Worm (Caenorhabditis elegans) whole organism, L4 larva: ENCODE data around the gene T22C8.6.

ENCODE experiments used
- D1046.2 ChIP-seq: fragments of 200-800 bp; sonication (Bioruptor generic); IDR thresholded peaks from 2 replicates; pipeline ENCODE4 v1.3.6; 2022; ENCODE audit warnings: missing genetic modification characterization, missing compliant biosample characterization
- F44E2.7 ChIP-seq: fragments of 200-800 bp; sonication (Bioruptor generic); IDR thresholded peaks from 2 replicates; pipeline ENCODE4 v2.1.2; 2022; ENCODE audit warnings: missing genetic modification characterization, missing compliant biosample characterization
- F49E8.2 ChIP-seq: sonication (generic microtip); optimal IDR thresholded peaks from 2 replicates; lab custom pipeline; 2016; ENCODE audit warnings: missing compliant biosample characterization, mild to moderate bottlenecking, missing genetic modification characterization, borderline replicate concordance
- Y105C5A.15 ChIP-seq: fragments of 200-800 bp; sonication (Bioruptor generic); IDR thresholded peaks from 2 replicates; pipeline ENCODE4 v1.3.6; 2022; ENCODE audit warnings: missing genetic modification characterization, missing compliant biosample characterization
- ZK546.5 ChIP-seq, 2 experiments: sonication (generic microtip); optimal IDR thresholded peaks; 2 replicates each; lab custom pipeline; 2017; ENCODE audit warnings: missing biosample characterization in 2 of 2, missing genetic modification characterization in 2 of 2
- ama-1 ChIP-seq: fragments of 150-350 bp; optimal IDR thresholded peaks from 2 replicates; lab custom pipeline; 2014; ENCODE audit warnings: inconsistent platforms, mixed read lengths
- attf-4 ChIP-seq: sonication (generic microtip); optimal IDR thresholded peaks from 3 replicates; lab custom pipeline; 2017; ENCODE audit warnings: missing biosample characterization, missing genetic modification characterization
- ceh-44 ChIP-seq: fragments of 200-800 bp; sonication (Bioruptor generic); IDR thresholded peaks from 2 replicates; pipeline ENCODE4 v1.3.6; 2022; ENCODE audit warnings: missing genetic modification reagents, missing genetic modification characterization, missing compliant biosample characterization
- ceh-62 ChIP-seq: sonication (generic microtip); optimal IDR thresholded peaks from 2 replicates; lab custom pipeline; 2017; ENCODE audit warnings: missing biosample characterization, missing genetic modification characterization
- ceh-82 ChIP-seq: sonication (generic microtip); optimal IDR thresholded peaks from 2 replicates; lab custom pipeline; 2017; ENCODE audit warnings: missing biosample characterization, missing genetic modification characterization
- ces-1 ChIP-seq: fragments of 150-350 bp; sonication (generic microtip); optimal IDR thresholded peaks from 4 replicates; lab custom pipeline; 2014; ENCODE audit warnings: missing biosample characterization, missing genetic modification reagents, missing genetic modification characterization
- daf-16 ChIP-seq, 3 experiments: sonication (generic microtip); optimal IDR thresholded peaks; 2 replicates each; lab custom pipeline; 2016 to 2017; ENCODE audit warnings: missing genetic modification characterization in 3 of 3, missing genetic modification reagents in 3 of 3, mild to moderate bottlenecking in 2 of 3, missing compliant biosample characterization in 2 of 3, missing biosample characterization in 1 of 3, moderate library complexity in 1 of 3
- dmd-9 ChIP-seq: fragments of 200-800 bp; sonication (Bioruptor generic); IDR thresholded peaks from 2 replicates; pipeline ENCODE4 v1.3.6; 2022; ENCODE audit warnings: missing genetic modification reagents, missing genetic modification characterization, missing compliant biosample characterization
- dve-1 ChIP-seq: sonication (generic microtip); optimal IDR thresholded peaks from 2 replicates; lab custom pipeline; 2017; ENCODE audit warnings: antibody characterized with exemption, mild to moderate bottlenecking, missing genetic modification characterization, missing compliant biosample characterization; ENCODE audit not compliant: insufficient read depth
- hlh-11 ChIP-seq: fragments of 200-800 bp; sonication (Bioruptor generic); optimal IDR thresholded peaks from 2 replicates; lab custom pipeline; 2018; ENCODE audit warnings: mild to moderate bottlenecking, missing genetic modification characterization, missing compliant biosample characterization
- hlh-30 ChIP-seq: sonication (generic microtip); optimal IDR thresholded peaks from 2 replicates; lab custom pipeline; 2017; ENCODE audit warnings: antibody characterized with exemption, mild to moderate bottlenecking, missing genetic modification characterization, missing compliant biosample characterization; ENCODE audit not compliant: insufficient read depth
- lin-1 ChIP-seq: fragments of 200-800 bp; sonication (Bioruptor generic); IDR thresholded peaks from 2 replicates; pipeline ENCODE4 v1.3.6; 2022; ENCODE audit warnings: missing genetic modification reagents, missing genetic modification characterization, missing compliant biosample characterization
- lin-13 ChIP-seq: fragments of 150-350 bp; optimal IDR thresholded peaks from 2 replicates; lab custom pipeline; 2014; ENCODE audit warnings: missing biosample characterization, missing genetic modification reagents, missing genetic modification characterization
- lin-38 ChIP-seq: fragments of 200-800 bp; sonication (Bioruptor generic); IDR thresholded peaks from 2 replicates; pipeline ENCODE4 v1.3.6; 2022; ENCODE audit warnings: missing genetic modification reagents, missing genetic modification characterization, missing compliant biosample characterization
- lir-3 ChIP-seq: sonication (generic microtip); optimal IDR thresholded peaks from 2 replicates; lab custom pipeline; 2016; ENCODE audit warnings: mild to moderate bottlenecking, missing genetic modification characterization, missing compliant biosample characterization
- madf-5 ChIP-seq, 2 experiments: fragments of 200-800 bp; sonication (Bioruptor generic); IDR thresholded peaks; 2 replicates each; pipeline ENCODE4 v1.3.6; 2022; ENCODE audit warnings: missing compliant biosample characterization in 2 of 2, missing genetic modification characterization in 2 of 2
- mxl-3 ChIP-seq: fragments of 200-800 bp; sonication (Bioruptor generic); optimal IDR thresholded peaks from 2 replicates; lab custom pipeline; 2018; ENCODE audit warnings: mild to moderate bottlenecking, missing genetic modification characterization, missing compliant biosample characterization
- nhr-11 ChIP-seq: fragments of 150-350 bp; optimal IDR thresholded peaks from 2 replicates; lab custom pipeline; 2014; ENCODE audit warnings: missing biosample characterization, missing genetic modification characterization
- nhr-237 ChIP-seq: sonication (generic microtip); optimal IDR thresholded peaks from 2 replicates; lab custom pipeline; 2017; ENCODE audit warnings: missing biosample characterization, missing genetic modification characterization
- nhr-28 ChIP-seq: fragments of 150-350 bp; optimal IDR thresholded peaks from 2 replicates; lab custom pipeline; 2014; ENCODE audit warnings: missing biosample characterization, missing genetic modification characterization
- nhr-77 ChIP-seq: fragments of 150-350 bp; optimal IDR thresholded peaks from 2 replicates; lab custom pipeline; 2014; ENCODE audit warnings: missing biosample characterization, missing genetic modification characterization
- pqm-1 ChIP-seq: sonication (generic microtip); optimal IDR thresholded peaks from 2 replicates; lab custom pipeline; 2017; ENCODE audit warnings: missing biosample characterization, missing genetic modification characterization
- set-16 ChIP-seq: fragments of 200-800 bp; sonication (Bioruptor generic); IDR thresholded peaks from 2 replicates; pipeline ENCODE4 v1.3.6; 2022; ENCODE audit warnings: missing genetic modification reagents, missing genetic modification characterization, missing compliant biosample characterization
- snpc-1.2 ChIP-seq: fragments of 200-800 bp; sonication (Bioruptor generic); IDR thresholded peaks from 2 replicates; pipeline ENCODE4 v1.3.6; 2022; ENCODE audit warnings: missing genetic modification reagents, missing genetic modification characterization, missing compliant biosample characterization
- snpc-4 ChIP-seq: fragments of 150-350 bp; optimal IDR thresholded peaks from 2 replicates; lab custom pipeline; 2014; ENCODE audit warnings: missing biosample characterization, missing genetic modification characterization
- unc-62 ChIP-seq, 3 experiments: fragments of 150-350 bp in 1 of 3; sonication (generic microtip); optimal IDR thresholded peaks in 2 of 3; peaks in 1 of 3; 1 replicate in 1 of 3; 2 replicates in 2 of 3; lab custom pipeline; 2014 to 2017; ENCODE audit warnings: missing biosample characterization in 3 of 3, missing genetic modification characterization in 3 of 3, missing genetic modification reagents in 3 of 3, missing genotype in 1 of 3
- vab-7 ChIP-seq: fragments of 200-800 bp; sonication (Bioruptor generic); IDR thresholded peaks from 2 replicates; pipeline ENCODE4 v1.3.6; 2022; ENCODE audit warnings: missing genetic modification reagents, missing genetic modification characterization, missing compliant biosample characterization
- zag-1 ChIP-seq: fragments of 150-350 bp; optimal IDR thresholded peaks from 2 replicates; lab custom pipeline; 2014; ENCODE audit warnings: missing biosample characterization, missing genetic modification characterization

The T22C8.6 gene

DNA sequence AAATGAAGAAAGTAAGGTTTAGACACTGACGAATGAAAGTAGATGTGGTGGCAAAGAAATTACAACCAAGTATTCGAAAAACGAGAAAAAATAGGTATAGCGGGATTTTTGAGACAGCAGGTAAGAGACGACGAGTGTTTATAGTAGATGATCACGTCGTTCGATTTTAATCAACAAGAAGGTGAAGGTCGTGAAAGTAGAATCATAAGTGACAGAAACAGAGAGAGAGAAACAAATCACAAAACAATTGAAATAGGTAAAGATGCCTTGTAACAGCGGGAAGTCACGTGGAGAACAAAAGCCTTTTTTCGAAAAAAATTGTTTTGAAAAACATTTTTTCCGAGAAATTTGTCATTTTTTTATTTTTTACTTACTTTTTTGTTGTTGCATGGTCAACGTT lies at the start of gene T22C8.6:
Gene T22C8.6, minus strand, starts transcription at position 194 of the 400 bp plus-strand sequence.
- TF ChIP-seq vab-7 (GFP tag; lab: Robert Waterston, UW) (no peak), nhr-28 (tag; lab: Kevin White, UChicago) (peak; percentile 16), ceh-44 (no peak), zag-1 (no peak), set-16 (no peak), lin-13 (no peak), mxl-3 (peak; percentile 5), hlh-30 (tag; lab: Kevin White, UChicago) (peak; percentile 45), D1046.2 (GFP tag; lab: Robert Waterston, UW) (no peak), attf-4 (tag; lab: Kevin White, UChicago) (no peak), lin-1 (GFP tag; lab: Robert Waterston, UW) (no peak), madf-5 (GFP tag; IDR thresholded peaks at IDR 0.05; lab: Robert Waterston, UW) (no peak), ceh-82 (tag; lab: Kevin White, UChicago) (no peak), nhr-77 (tag; lab: Kevin White, UChicago) (no peak), snpc-1.2 (no peak)

DNA sequence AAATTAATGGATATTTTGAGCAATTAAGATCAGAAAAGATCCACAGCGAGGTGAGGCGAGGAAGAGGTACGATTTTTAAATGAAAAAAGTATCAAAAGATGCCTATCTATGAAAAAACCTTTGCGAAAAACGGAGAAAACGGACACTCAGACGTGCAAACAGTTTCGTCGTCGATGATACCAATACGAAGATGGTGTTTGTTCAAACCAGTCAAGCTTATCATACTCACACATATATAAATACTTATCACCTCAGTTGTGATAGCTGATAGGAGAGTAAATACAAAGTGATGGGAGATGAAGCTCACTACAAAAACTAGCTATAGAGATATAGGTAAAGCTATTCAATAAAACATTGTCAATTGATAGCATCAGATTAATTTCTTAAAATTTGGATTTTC lies 49.7 kb upstream of the T22C8.6 start:
- no peak for TF ChIP-seq lir-3 (tag; lab: Kevin White, UChicago)
- no peak for TF ChIP-seq ceh-44
- no peak for TF ChIP-seq daf-16 (GFP tag; optimal IDR thresholded peaks at IDR 0.05; lab: Kevin White, UChicago)
- peak; percentile 65 for TF ChIP-seq daf-16 (tag; optimal IDR thresholded peaks at IDR 0.05; lab: Kevin White, UChicago)
- no peak for TF ChIP-seq F49E8.2 (tag; lab: Kevin White, UChicago)
- TF ChIP-seq pqm-1 (tag; lab: Kevin White, UChicago) = peak; percentile 40
- peak; percentile 2 for TF ChIP-seq hlh-11 (tag; lab: Kevin White, UChicago)
- peak; percentile 38 for TF ChIP-seq dve-1
- TF ChIP-seq ces-1 (GFP tag; lab: Kevin White, UChicago) = no peak

DNA sequence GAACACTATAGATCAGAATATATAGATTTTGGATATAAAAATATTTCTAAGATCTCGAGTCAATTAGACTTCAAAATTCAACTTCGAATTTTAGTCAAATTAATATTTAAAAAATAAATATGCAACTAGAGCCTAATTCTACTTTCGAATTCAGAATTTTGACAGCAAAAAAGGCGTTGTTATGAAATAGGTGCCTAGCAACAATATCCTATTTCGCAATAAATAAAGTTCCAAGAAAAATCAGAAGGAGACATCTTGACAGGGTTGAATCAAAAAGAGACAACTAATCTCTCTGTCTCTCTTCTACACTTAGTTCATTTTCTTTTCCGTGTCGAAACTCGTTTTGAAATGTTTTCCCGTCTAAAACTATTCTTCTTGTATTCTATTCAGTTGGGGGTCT lies 45.3 kb upstream of the T22C8.6 start:
- TF ChIP-seq unc-62 (GFP tag; optimal IDR thresholded peaks at IDR 0.05 in 1 of 2; lab: Kevin White, UChicago) = peak in 1 of 2 experiments; percentile 88
- no peak for TF ChIP-seq unc-62 (tag; optimal IDR thresholded peaks at IDR 0.05; lab: Kevin White, UChicago)
- no peak for TF ChIP-seq lin-38 (GFP tag; lab: Robert Waterston, UW)

DNA sequence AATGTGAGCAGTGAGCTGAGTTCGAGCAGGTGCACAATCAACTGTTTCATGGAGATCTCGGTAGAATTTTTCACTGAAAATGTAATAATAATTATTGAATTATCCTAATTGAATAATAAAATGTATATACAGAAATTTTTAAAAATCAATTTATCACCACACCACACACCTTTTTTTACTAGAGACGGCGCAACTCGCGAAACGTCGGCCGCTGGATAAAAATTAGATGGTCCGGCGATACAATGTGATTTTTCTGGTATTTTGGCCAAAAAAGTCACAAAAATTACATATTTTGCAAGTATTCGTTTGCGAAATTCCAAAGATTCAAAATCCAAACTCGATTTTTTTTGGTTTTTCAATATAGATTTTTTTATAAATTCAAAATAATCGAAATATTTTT lies 40.8 kb upstream of the T22C8.6 start:
- peak; percentile 25; the same call in 1 of the 2 replicates for TF ChIP-seq lin-38 (GFP tag; lab: Robert Waterston, UW)
- no peak for TF ChIP-seq ZK546.5 (tag; optimal IDR thresholded peaks at IDR 0.05; lab: Kevin White, UChicago)

DNA sequence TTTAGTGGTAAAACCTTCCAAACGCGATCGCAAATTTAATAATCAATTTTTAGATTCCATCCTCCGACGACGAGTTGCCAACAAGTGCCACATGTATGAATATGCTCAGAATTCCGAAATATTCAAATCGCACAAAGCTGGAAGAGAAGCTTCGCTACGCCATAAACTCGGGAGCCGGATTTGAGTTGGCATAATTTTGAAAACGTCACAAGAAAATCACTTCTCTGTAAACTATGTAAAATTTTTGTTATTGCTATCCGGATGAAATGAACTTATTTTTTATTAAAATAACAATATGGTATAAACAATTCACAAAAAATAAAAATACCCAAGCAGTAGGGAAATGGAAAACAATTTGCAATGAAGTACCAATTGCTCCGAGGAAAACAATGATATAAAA lies 38.8 kb upstream of the T22C8.6 start:
- TF ChIP-seq dmd-9 = no peak
- TF ChIP-seq nhr-11 (tag; lab: Kevin White, UChicago) = no peak
- no peak for TF ChIP-seq Y105C5A.15 (GFP tag; lab: Robert Waterston, UW)
- TF ChIP-seq snpc-4 = no peak
- TF ChIP-seq lin-1 (GFP tag; lab: Robert Waterston, UW) = no peak
- TF ChIP-seq F44E2.7 (GFP tag; lab: Robert Waterston, UW) = no peak

DNA sequence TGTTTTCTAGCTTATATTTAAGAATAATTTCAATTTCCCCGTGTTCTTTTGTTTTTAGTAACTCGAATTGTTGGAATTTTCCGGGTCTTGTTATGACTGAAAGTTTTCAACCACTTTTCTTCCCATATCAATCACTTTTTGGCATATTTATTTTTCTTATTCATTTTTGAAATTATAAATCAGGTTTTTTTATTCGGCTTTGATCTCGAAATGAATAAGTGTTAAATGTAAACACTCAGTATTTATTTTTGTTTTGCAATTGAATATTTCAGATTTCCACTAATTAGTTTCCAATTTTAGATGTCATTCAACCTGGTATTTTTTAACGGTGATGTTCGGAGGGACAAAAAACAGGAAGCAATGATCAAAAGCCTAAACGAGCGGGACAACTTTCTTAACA lies 34.5 kb upstream of the T22C8.6 start, which contains the start of gene etc-1:
Gene etc-1, plus strand, starts transcription at position 301 of the 400 bp plus-strand sequence.
- no peak for TF ChIP-seq ceh-62
- TF ChIP-seq nhr-237 (tag; lab: Kevin White, UChicago) = no peak
- TF ChIP-seq ama-1 (lab: Kevin White, UChicago) = peak; percentile 11
- TF ChIP-seq unc-62 (GFP tag; optimal IDR thresholded peaks at IDR 0.05 in 1 of 2; lab: Kevin White, UChicago) = peak in 1 of 2 experiments; percentile 34
- no peak for TF ChIP-seq unc-62 (tag; optimal IDR thresholded peaks at IDR 0.05; lab: Kevin White, UChicago)
